Fruit fly (Drosophila melanogaster) whole organism: ENCODE results near the gene CG18649.

ENCODE experiments used
- CG8478 ChIP-seq: fragments of >200 bp; optimal IDR thresholded peaks from 2 replicates; lab custom pipeline; 2018; ENCODE audit warnings: inconsistent platforms
- Dll ChIP-seq: fragments of >200 bp; optimal IDR thresholded peaks from 2 replicates; lab custom pipeline; 2017
- EcR ChIP-seq, 2 experiments: fragments of >200 bp; optimal IDR thresholded peaks; 2 replicates each; lab custom pipeline; 2017; ENCODE audit warnings: missing biosample characterization in 2 of 2, missing genetic modification characterization in 2 of 2, missing genetic modification reagents in 2 of 2
- pan ChIP-seq: fragments of >200 bp; optimal IDR thresholded peaks from 2 replicates; lab custom pipeline; 2017
- psq ChIP-seq: fragments of >200 bp; optimal IDR thresholded peaks from 2 replicates; lab custom pipeline; 2017
- usp ChIP-seq: fragments of >200 bp; optimal IDR thresholded peaks from 2 replicates; lab custom pipeline; 2017; ENCODE audit warnings: missing biosample characterization, missing genetic modification characterization, mixed read lengths

The CG18649 gene

dm6 chr3L:15054035-15054434 is at the start of gene CG18649:
TSS of gene CG18649 (minus strand) at chr3L:15054135.
- no peak for TF ChIP-seq EcR (GFP tag; optimal IDR thresholded peaks at IDR 0.05; lab: Kevin White, UChicago)
- no peak for TF ChIP-seq Dll (lab: Kevin White, UChicago)
- TF ChIP-seq CG8478 (lab: Kevin White, UChicago): no peak
- no peak for TF ChIP-seq usp (GFP tag; lab: Kevin White, UChicago)
- no peak for TF ChIP-seq psq (lab: Kevin White, UChicago)
- no peak for TF ChIP-seq pan

dm6 chr3L:15102669-15103309 is 48.9 kb upstream of the CG18649 start:
- peak; percentile 28 for TF ChIP-seq Dll (lab: Kevin White, UChicago)
- no peak for TF ChIP-seq CG8478 (lab: Kevin White, UChicago)
- no peak for TF ChIP-seq psq (lab: Kevin White, UChicago)
- TF ChIP-seq usp (GFP tag; lab: Kevin White, UChicago): no peak
- no peak for TF ChIP-seq EcR (GFP tag; optimal IDR thresholded peaks at IDR 0.05; lab: Kevin White, UChicago)

- TF ChIP-seq Dll (lab: Kevin White, UChicago): peak; percentile 68
- TF ChIP-seq pan: no peak
Measured at dm6 chr3L:15101639-15102413, 47.9 kb upstream of the CG18649 start.

- TF ChIP-seq EcR (GFP tag; optimal IDR thresholded peaks at IDR 0.05; lab: Kevin White, UChicago) (no peak), Dll (lab: Kevin White, UChicago) (no peak), psq (lab: Kevin White, UChicago) (no peak), CG8478 (lab: Kevin White, UChicago) (no peak), usp (GFP tag; lab: Kevin White, UChicago) (no peak), pan (no peak)
Measured at dm6 chr3L:15100983-15101382, 47.0 kb upstream of the CG18649 start.

- TF ChIP-seq Dll (lab: Kevin White, UChicago) (no peak), CG8478 (lab: Kevin White, UChicago) (no peak), pan (no peak), psq (lab: Kevin White, UChicago) (no peak), usp (GFP tag; lab: Kevin White, UChicago) (no peak), EcR (GFP tag; optimal IDR thresholded peaks at IDR 0.05; lab: Kevin White, UChicago) (no peak)
Measured at dm6 chr3L:15099541-15099940, 45.6 kb upstream of the CG18649 start.

- no peak for TF ChIP-seq psq (lab: Kevin White, UChicago)
- no peak for TF ChIP-seq CG8478 (lab: Kevin White, UChicago)
- no peak for TF ChIP-seq usp (GFP tag; lab: Kevin White, UChicago)
- no peak for TF ChIP-seq Dll (lab: Kevin White, UChicago)
- TF ChIP-seq pan: no peak
- no peak for TF ChIP-seq EcR (GFP tag; optimal IDR thresholded peaks at IDR 0.05; lab: Kevin White, UChicago)
Measured at dm6 chr3L:15098659-15099512, 45.0 kb upstream of the CG18649 start.

- TF ChIP-seq EcR (GFP tag; optimal IDR thresholded peaks at IDR 0.05; lab: Kevin White, UChicago) (no peak), usp (GFP tag; lab: Kevin White, UChicago) (no peak), pan (no peak), Dll (lab: Kevin White, UChicago) (no peak), CG8478 (lab: Kevin White, UChicago) (no peak), psq (lab: Kevin White, UChicago) (no peak)
Measured at dm6 chr3L:15097878-15098520, 44.1 kb upstream of the CG18649 start, which contains the start of gene Ctps. TSS of gene Ctps (plus strand) at chr3L:15097914.

- TF ChIP-seq usp (GFP tag; lab: Kevin White, UChicago): no peak
- no peak for TF ChIP-seq psq (lab: Kevin White, UChicago)
- no peak for TF ChIP-seq CG8478 (lab: Kevin White, UChicago)
- no peak for TF ChIP-seq pan
- TF ChIP-seq EcR (GFP tag; optimal IDR thresholded peaks at IDR 0.05; lab: Kevin White, UChicago): no peak
- no peak for TF ChIP-seq Dll (lab: Kevin White, UChicago)
Measured at dm6 chr3L:15094589-15095288, 40.8 kb upstream of the CG18649 start, which contains the start of the genes sstn, Plp and GlyRS. TSS of gene sstn (minus strand) at chr3L:15094719. TSS of gene Plp (minus strand) at chr3L:15094724. TSS of gene GlyRS (plus strand) at chr3L:15095142.

dm6 chr3L:15093929-15094588 is 40.1 kb upstream of the CG18649 start:
- TF ChIP-seq pan (no peak), EcR (GFP tag; optimal IDR thresholded peaks at IDR 0.05; lab: Kevin White, UChicago) (no peak), CG8478 (lab: Kevin White, UChicago) (no peak), Dll (lab: Kevin White, UChicago) (no peak), psq (lab: Kevin White, UChicago) (no peak), usp (GFP tag; lab: Kevin White, UChicago) (no peak)
